Fruit fly (Drosophila melanogaster): ENCODE data around the gene CG31517.

CG31517 gene

DNA sequence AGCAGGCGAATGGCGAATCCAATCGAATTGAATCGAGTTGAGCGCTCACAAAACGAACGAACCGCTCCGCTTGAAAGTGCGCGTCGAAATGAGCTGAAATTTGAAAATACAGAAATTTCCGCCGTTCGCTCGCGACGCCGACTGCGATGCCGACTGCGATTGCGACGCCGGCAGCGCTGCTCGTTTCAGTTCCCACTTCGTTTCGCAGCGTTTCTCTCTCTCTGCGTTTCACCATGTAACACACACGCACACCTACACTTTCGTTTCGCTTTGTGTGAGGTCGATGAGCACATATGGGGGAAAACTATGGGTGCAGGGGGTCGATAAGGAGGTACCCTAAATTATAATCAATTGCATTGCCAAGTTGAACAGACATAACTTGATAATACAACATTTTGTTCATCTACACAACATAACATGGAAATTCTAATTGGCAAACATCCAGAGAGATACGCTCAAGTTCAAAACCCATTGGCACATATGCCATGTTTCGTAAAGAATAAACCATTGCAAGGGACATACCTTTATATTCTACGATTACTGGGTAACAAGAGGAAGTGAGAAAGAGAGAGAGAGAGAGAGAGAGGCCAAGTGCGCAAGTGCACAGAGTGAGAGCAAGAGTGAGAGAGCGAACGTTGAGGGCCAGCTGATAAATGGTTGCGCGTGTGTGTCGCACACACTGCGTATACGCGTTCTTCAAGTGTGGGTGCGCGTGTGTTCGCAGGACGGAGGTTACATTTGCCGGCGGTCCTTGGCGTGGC, 35.2 kb downstream of the CG31517 start (continued):
- TF ChIP-seq slou (GFP tag; optimal IDR thresholded peaks at IDR 0.05), result peak; percentile 81
- peak; percentile 87 for TF ChIP-seq Dbx (GFP tag; IDR thresholded peaks at IDR 0.05)
- TF ChIP-seq CG5245 (GFP tag; optimal IDR thresholded peaks at IDR 0.05), result peak; percentile 85
- TF ChIP-seq org-1 (GFP tag; optimal IDR thresholded peaks at IDR 0.05), result peak; percentile 96
- TF ChIP-seq jigr1 (GFP tag; IDR thresholded peaks at IDR 0.05), result peak; percentile 81; the same call in 2 of the 3 replicates
- peak; percentile 87 for TF ChIP-seq dmrt11E (tag; optimal IDR thresholded peaks at IDR 0.05)
- peak; percentile 78 for TF ChIP-seq exex (tag; optimal IDR thresholded peaks at IDR 0.05)
- TF ChIP-seq CG2202 (tag; optimal IDR thresholded peaks at IDR 0.05), result peak; percentile 84
- peak; percentile 86 for TF ChIP-seq oc (tag; optimal IDR thresholded peaks at IDR 0.05)
- TF ChIP-seq Hr51 (GFP tag; optimal IDR thresholded peaks at IDR 0.05), result peak; percentile 86 to 93
- TF ChIP-seq CG4282 (GFP tag; optimal IDR thresholded peaks at IDR 0.05), result peak; percentile 73
- TF ChIP-seq CG11093 (GFP tag; IDR thresholded peaks at IDR 0.05), result peak; percentile 79; the same call in 2 of the 3 replicates
- TF ChIP-seq Abd-B (GFP tag; optimal IDR thresholded peaks at IDR 0.05), result peak; percentile 90
- TF ChIP-seq Antp (GFP tag; optimal IDR thresholded peaks at IDR 0.05), result peak; percentile 96
- TF ChIP-seq dpn (GFP tag; optimal IDR thresholded peaks at IDR 0.05), result peak; percentile 95 to 96
- peak; percentile 58; the same call in 2 of the 3 replicates for TF ChIP-seq z (GFP tag; IDR thresholded peaks at IDR 0.05)
- TF ChIP-seq lab (GFP tag; optimal IDR thresholded peaks at IDR 0.05), result peak; percentile 96
- TF ChIP-seq shn (GFP tag; optimal IDR thresholded peaks at IDR 0.05), result peak; percentile 96
- TF ChIP-seq Nf-YA (GFP tag; IDR thresholded peaks at IDR 0.05), result peak; percentile 62
- no peak for TF ChIP-seq Tbp (GFP tag; optimal IDR thresholded peaks at IDR 0.05)
- TF ChIP-seq CG30403 (GFP tag; optimal IDR thresholded peaks at IDR 0.05), result peak; percentile 95
- peak; percentile 2 to 18 for TF ChIP-seq tll (GFP tag; optimal IDR thresholded peaks at IDR 0.05)
- peak; percentile 26 for TF ChIP-seq CG2199 (GFP tag; IDR thresholded peaks at IDR 0.05)
- peak; percentile 64 for TF ChIP-seq CG2116 (GFP tag; optimal IDR thresholded peaks at IDR 0.05)
- peak; percentile 96 for TF ChIP-seq mam (GFP tag; optimal IDR thresholded peaks at IDR 0.05)
- TF ChIP-seq ap (GFP tag; IDR thresholded peaks at IDR 0.05), result peak; percentile 86
- peak; percentile 90 for TF ChIP-seq CG32767 (GFP tag; IDR thresholded peaks at IDR 0.05)
- peak; percentile 91 for TF ChIP-seq CG4404 (GFP tag; IDR thresholded peaks at IDR 0.05)
- TF ChIP-seq CG8359 (GFP tag; optimal IDR thresholded peaks at IDR 0.05; ENCODE audit: borderline replicate concordance), result peak; percentile 83
- peak; percentile 82 for TF ChIP-seq H15 (GFP tag; IDR thresholded peaks at IDR 0.05)
- peak; percentile 76 for TF ChIP-seq psq (GFP tag; optimal IDR thresholded peaks at IDR 0.05)
- peak; percentile 74 for TF ChIP-seq CG5953 (GFP tag; IDR thresholded peaks at IDR 0.05)
- no peak for TF ChIP-seq CkIIα-i1 (GFP tag; IDR thresholded peaks at IDR 0.05)
- no peak for TF ChIP-seq Lpt (GFP tag; optimal IDR thresholded peaks at IDR 0.05)
- TF ChIP-seq CG12155 (GFP tag; optimal IDR thresholded peaks at IDR 0.05), result peak; percentile 92
- TF ChIP-seq CG4617 (GFP tag; optimal IDR thresholded peaks at IDR 0.05; ENCODE audit: borderline replicate concordance), result peak; percentile 76
- peak; percentile 92 for TF ChIP-seq fu2 (GFP tag; optimal IDR thresholded peaks at IDR 0.05)
- TF ChIP-seq twi (tag; optimal IDR thresholded peaks at IDR 0.05), result peak; percentile 95
- no peak for TF ChIP-seq CG7963 (GFP tag; IDR thresholded peaks at IDR 0.05; ENCODE audit: partially characterized antibody)
- peak; percentile 94 for TF ChIP-seq crc (GFP tag; optimal IDR thresholded peaks at IDR 0.05)
- peak; percentile 92 for TF ChIP-seq lbe (GFP tag; optimal IDR thresholded peaks at IDR 0.05)
- TF ChIP-seq hth (optimal IDR thresholded peaks at IDR 0.05), result no peak
- peak; percentile 81 for TF ChIP-seq ken (GFP tag; IDR thresholded peaks at IDR 0.05)
- peak; percentile 88 for TF ChIP-seq CG32532 (GFP tag; IDR thresholded peaks at IDR 0.05)
- no peak for TF ChIP-seq br (optimal IDR thresholded peaks at IDR 0.05)
- peak; percentile 66 for TF ChIP-seq CG7271 (tag; optimal IDR thresholded peaks at IDR 0.05)
- peak; percentile 51; the same call in 1 of the 2 replicates for TF ChIP-seq amos (GFP tag; IDR thresholded peaks at IDR 0.05; ENCODE audit: partially characterized antibody)
- peak; percentile 90 for TF ChIP-seq CG8478 (optimal IDR thresholded peaks at IDR 0.05)
- TF ChIP-seq luna (GFP tag; optimal IDR thresholded peaks at IDR 0.05), result peak; percentile 77
- TF ChIP-seq dimm (GFP tag; IDR thresholded peaks at IDR 0.05), result 0 out of 2 replicates have a peak, but pooled peaks have one; percentile 13

All from whole organism, embryonic.